Fruit fly (Drosophila melanogaster) whole organism, embryonic: ENCODE measurements around the gene Trs23.

Experiments used
- Bteb2 ChIP-seq: fragments of 200-800 bp; sonication (Bioruptor generic); optimal IDR thresholded peaks from 2 replicates; lab custom pipeline; 2016; ENCODE audit warnings: missing biosample characterization, missing genetic modification characterization
- CG10267 ChIP-seq: fragments of 200-800 bp; sonication (Bioruptor generic); optimal IDR thresholded peaks from 2 replicates; lab custom pipeline; 2018; ENCODE audit warnings: missing biosample characterization, mild to moderate bottlenecking, missing genetic modification characterization, moderate library complexity
- CG10979 ChIP-seq: fragments of 200-800 bp; sonication (Bioruptor generic); optimal IDR thresholded peaks from 2 replicates; lab custom pipeline; 2018; ENCODE audit warnings: missing biosample characterization, mild to moderate bottlenecking, missing genetic modification characterization, moderate library complexity
- CG11247 ChIP-seq: fragments of 200-800 bp; sonication (Bioruptor generic); IDR thresholded peaks from 2 replicates; pipeline ENCODE4 v1.3.6; 2022; ENCODE audit warnings: missing biosample characterization, missing genetic modification characterization
- CG11723 ChIP-seq: fragments of 200-800 bp; sonication (Bioruptor generic); optimal IDR thresholded peaks from 2 replicates; lab custom pipeline; 2017; ENCODE audit warnings: missing biosample characterization, mild to moderate bottlenecking, missing genetic modification characterization
- CG12299 ChIP-seq: fragments of 200-800 bp; sonication (Bioruptor generic); optimal IDR thresholded peaks from 2 replicates; lab custom pipeline; 2018; ENCODE audit warnings: missing biosample characterization, mild to moderate bottlenecking, missing genetic modification characterization
- CG12769 ChIP-seq: fragments of 200-800 bp; sonication (Bioruptor generic); optimal IDR thresholded peaks from 2 replicates; lab custom pipeline; 2019; ENCODE audit warnings: missing biosample characterization, mild to moderate bottlenecking, missing genetic modification characterization, moderate library complexity
- CG13123 ChIP-seq: fragments of 200-800 bp; sonication (Bioruptor generic); optimal IDR thresholded peaks from 2 replicates; lab custom pipeline; 2016; ENCODE audit warnings: missing biosample characterization, missing genetic modification characterization
- CG13287 ChIP-seq: fragments of 200-800 bp; sonication (Bioruptor generic); IDR thresholded peaks from 2 replicates; pipeline ENCODE4 v1.3.6; 2022; ENCODE audit warnings: missing biosample characterization, missing genetic modification characterization; ENCODE audit not compliant: partially characterized antibody
- CG4820 ChIP-seq: fragments of 200-800 bp; sonication (Bioruptor generic); optimal IDR thresholded peaks from 3 replicates; lab custom pipeline; 2016; ENCODE audit warnings: missing biosample characterization, missing genetic modification characterization
- CG6654 ChIP-seq: fragments of 200-800 bp; sonication (Bioruptor generic); optimal IDR thresholded peaks from 2 replicates; lab custom pipeline; 2017; ENCODE audit warnings: missing biosample characterization, mild to moderate bottlenecking, missing genetic modification characterization
- CG7928 ChIP-seq: fragments of 200-800 bp; sonication (Bioruptor generic); optimal IDR thresholded peaks from 2 replicates; lab custom pipeline; 2017; ENCODE audit warnings: missing biosample characterization, mild to moderate bottlenecking, missing genetic modification characterization
- CG8359 ChIP-seq: fragments of 200-800 bp; sonication (Bioruptor generic); optimal IDR thresholded peaks from 2 replicates; lab custom pipeline; 2017; ENCODE audit warnings: missing biosample characterization, mild to moderate bottlenecking, missing genetic modification characterization, borderline replicate concordance
- CG8388 ChIP-seq: fragments of 200-800 bp; sonication (Bioruptor generic); optimal IDR thresholded peaks from 2 replicates; lab custom pipeline; 2019; ENCODE audit warnings: missing biosample characterization, mild to moderate bottlenecking, missing genetic modification characterization, moderate library complexity
- CG9797 ChIP-seq: fragments of 200-800 bp; sonication (Bioruptor generic); optimal IDR thresholded peaks from 3 replicates; lab custom pipeline; 2018; ENCODE audit warnings: missing biosample characterization, mild to moderate bottlenecking, missing genetic modification characterization
- D ChIP-seq, 2 experiments: fragments of 200-800 bp in 1 of 2; fragments of >200 bp in 1 of 2; sonication (Bioruptor generic) in 1 of 2; optimal IDR thresholded peaks; 2 replicates in 1 of 2; 3 replicates in 1 of 2; lab custom pipeline; 2017; ENCODE audit warnings: mild to moderate bottlenecking in 1 of 2, missing biosample characterization in 1 of 2, missing genetic modification characterization in 1 of 2, missing genetic modification reagents in 1 of 2
- Dbx ChIP-seq: fragments of 200-800 bp; sonication (Bioruptor generic); IDR thresholded peaks from 3 replicates; pipeline ENCODE4 v1.3.6; 2022; ENCODE audit warnings: missing biosample characterization, missing genetic modification characterization
- Doc3 ChIP-seq: fragments of 200-800 bp; sonication (Bioruptor generic); IDR thresholded peaks from 3 replicates; pipeline ENCODE4 v1.3.6; 2022; ENCODE audit warnings: missing biosample characterization, missing genetic modification characterization; ENCODE audit not compliant: partially characterized antibody
- E2f2 ChIP-seq: fragments of 200-800 bp; sonication (Bioruptor generic); IDR thresholded peaks from 2 replicates; pipeline ENCODE4 v1.3.6; 2022; ENCODE audit warnings: missing biosample characterization, missing genetic modification characterization
- Hmr ChIP-seq: fragments of 200-800 bp; sonication (Bioruptor generic); optimal IDR thresholded peaks from 3 replicates; lab custom pipeline; 2017; ENCODE audit warnings: mild to moderate bottlenecking, missing biosample characterization, missing genetic modification reagents, missing genetic modification characterization
- Hsf ChIP-seq: fragments of 200-800 bp; sonication (Bioruptor generic); optimal IDR thresholded peaks from 3 replicates; lab custom pipeline; 2016; ENCODE audit warnings: missing biosample characterization, missing genetic modification characterization
- Jarid2 ChIP-seq: fragments of 200-800 bp; sonication (Bioruptor generic); optimal IDR thresholded peaks from 3 replicates; lab custom pipeline; 2017; ENCODE audit warnings: mild to moderate bottlenecking, missing biosample characterization, missing genetic modification reagents, missing genetic modification characterization
- Lhr ChIP-seq: fragments of 200-800 bp; sonication (Bioruptor generic); optimal IDR thresholded peaks from 3 replicates; lab custom pipeline; 2017; ENCODE audit warnings: mild to moderate bottlenecking, missing biosample characterization, missing genetic modification reagents, missing genetic modification characterization
- Max ChIP-seq: fragments of 200-800 bp; sonication (Bioruptor generic); optimal IDR thresholded peaks from 2 replicates; lab custom pipeline; 2016; ENCODE audit warnings: missing biosample characterization, mild to moderate bottlenecking, missing genetic modification characterization
- Med ChIP-seq: fragments of 200-800 bp; sonication (Bioruptor generic); peaks from one replicate; lab custom pipeline; 2016; ENCODE audit warnings: missing biosample characterization, missing genetic modification characterization, mild to moderate bottlenecking, inconsistent platforms, moderate library complexity
- Pdp1 ChIP-seq, 2 experiments: fragments of 200-800 bp; sonication (Bioruptor generic); optimal IDR thresholded peaks; 3 replicates each; lab custom pipeline; 2016; ENCODE audit warnings: missing biosample characterization in 2 of 2, missing genetic modification characterization in 2 of 2, mild to moderate bottlenecking in 1 of 2, moderate library complexity in 1 of 2
- Ptx1 ChIP-seq: fragments of 200-800 bp; sonication (Bioruptor generic); IDR thresholded peaks from 2 replicates; pipeline ENCODE4 v1.3.6; 2022; ENCODE audit warnings: missing biosample characterization, missing genetic modification characterization
- abd-A ChIP-seq: fragments of 200-800 bp; sonication (Bioruptor generic); optimal IDR thresholded peaks from 3 replicates; lab custom pipeline; 2019; ENCODE audit warnings: missing biosample characterization, mild to moderate bottlenecking, missing genetic modification characterization, moderate library complexity
- az2 ChIP-seq: fragments of 200-800 bp; sonication (Bioruptor generic); optimal IDR thresholded peaks from 3 replicates; lab custom pipeline; 2016; ENCODE audit warnings: missing biosample characterization, missing genetic modification characterization
- bbx ChIP-seq: fragments of 200-800 bp; sonication (Bioruptor generic); IDR thresholded peaks from 2 replicates; pipeline ENCODE4 v1.3.6; 2022; ENCODE audit warnings: missing biosample characterization, missing genetic modification characterization; ENCODE audit not compliant: partially characterized antibody
- bigmax ChIP-seq: fragments of 200-800 bp; sonication (Bioruptor generic); optimal IDR thresholded peaks from 2 replicates; lab custom pipeline; 2018; ENCODE audit warnings: missing biosample characterization, mild to moderate bottlenecking, missing genetic modification characterization
- cato ChIP-seq: fragments of 200-800 bp; sonication (Bioruptor generic); optimal IDR thresholded peaks from 2 replicates; lab custom pipeline; 2016; ENCODE audit warnings: missing biosample characterization, missing genetic modification characterization, borderline replicate concordance
- emc ChIP-seq: fragments of 200-800 bp; sonication (Bioruptor generic); optimal IDR thresholded peaks from 2 replicates; lab custom pipeline; 2016; ENCODE audit warnings: missing biosample characterization, missing genetic modification characterization
- exex ChIP-seq: fragments of 200-800 bp; sonication (Bioruptor generic); optimal IDR thresholded peaks from 4 replicates; lab custom pipeline; 2018; ENCODE audit warnings: missing biosample characterization, mild to moderate bottlenecking, missing genetic modification characterization, moderate library complexity
- gem ChIP-seq: fragments of 200-800 bp; sonication (Bioruptor generic); optimal IDR thresholded peaks from 2 replicates; lab custom pipeline; 2019; ENCODE audit warnings: missing biosample characterization, mild to moderate bottlenecking, missing genetic modification characterization, moderate library complexity
- grau ChIP-seq: fragments of 200-800 bp; optimal IDR thresholded peaks from 3 replicates; lab custom pipeline; 2019; ENCODE audit warnings: missing biosample characterization, mild to moderate bottlenecking, missing genetic modification characterization, moderate library complexity
- ham ChIP-seq: fragments of 200-800 bp; sonication (Bioruptor generic); IDR thresholded peaks from 2 replicates; pipeline ENCODE4 v1.3.6; 2022; ENCODE audit warnings: missing biosample characterization, missing genetic modification characterization
- jigr1 ChIP-seq: fragments of 200-800 bp; sonication (Bioruptor generic); IDR thresholded peaks from 3 replicates; pipeline ENCODE4 v1.3.6; 2022; ENCODE audit warnings: missing biosample characterization, missing genetic modification characterization
- knrl ChIP-seq: fragments of 200-800 bp; sonication (Bioruptor generic); IDR thresholded peaks from 3 replicates; pipeline ENCODE4 v1.3.6; 2022; ENCODE audit warnings: missing biosample characterization, missing genetic modification characterization; ENCODE audit not compliant: partially characterized antibody
- lov ChIP-seq, 2 experiments: fragments of 200-800 bp in 1 of 2; fragments of >200 bp in 1 of 2; sonication (Bioruptor generic) in 1 of 2; IDR thresholded peaks in 1 of 2; optimal IDR thresholded peaks in 1 of 2; 2 replicates in 1 of 2; 3 replicates in 1 of 2; pipeline versions ENCODE4 v1.3.6 to Lab custom; 2017 to 2022; ENCODE audit warnings: missing biosample characterization in 1 of 2, missing genetic modification characterization in 1 of 2
- mirr ChIP-seq: fragments of 200-800 bp; sonication (Bioruptor generic); optimal IDR thresholded peaks from 3 replicates; lab custom pipeline; 2018; ENCODE audit warnings: missing biosample characterization, mild to moderate bottlenecking, missing genetic modification characterization
- nmo ChIP-seq: fragments of 200-800 bp; sonication (Bioruptor generic); optimal IDR thresholded peaks from 2 replicates; lab custom pipeline; 2018; ENCODE audit warnings: missing biosample characterization, mild to moderate bottlenecking, missing genetic modification characterization, moderate library complexity
- onecut ChIP-seq: fragments of 200-800 bp; sonication (Bioruptor generic); IDR thresholded peaks from 2 replicates; pipeline ENCODE4 v1.3.6; 2022; ENCODE audit warnings: missing biosample characterization, missing genetic modification characterization
- pita ChIP-seq: fragments of 200-800 bp; sonication (Bioruptor generic); optimal IDR thresholded peaks from 2 replicates; lab custom pipeline; 2017; ENCODE audit warnings: missing biosample characterization, mild to moderate bottlenecking, missing genetic modification characterization
- ranshi ChIP-seq: fragments of 200-800 bp; sonication (Bioruptor generic); IDR thresholded peaks from 2 replicates; pipeline ENCODE4 v1.3.6; 2022; ENCODE audit warnings: missing biosample characterization, missing genetic modification characterization
- so ChIP-seq: fragments of 200-800 bp; sonication (Bioruptor generic); IDR thresholded peaks from 3 replicates; pipeline ENCODE4 v1.3.6; 2022; ENCODE audit warnings: missing biosample characterization, missing genetic modification characterization
- vfl ChIP-seq: fragments of 200-800 bp; sonication (Bioruptor generic); optimal IDR thresholded peaks from 2 replicates; lab custom pipeline; 2016; ENCODE audit warnings: missing biosample characterization, missing genetic modification characterization

Trs23 gene

DNA sequence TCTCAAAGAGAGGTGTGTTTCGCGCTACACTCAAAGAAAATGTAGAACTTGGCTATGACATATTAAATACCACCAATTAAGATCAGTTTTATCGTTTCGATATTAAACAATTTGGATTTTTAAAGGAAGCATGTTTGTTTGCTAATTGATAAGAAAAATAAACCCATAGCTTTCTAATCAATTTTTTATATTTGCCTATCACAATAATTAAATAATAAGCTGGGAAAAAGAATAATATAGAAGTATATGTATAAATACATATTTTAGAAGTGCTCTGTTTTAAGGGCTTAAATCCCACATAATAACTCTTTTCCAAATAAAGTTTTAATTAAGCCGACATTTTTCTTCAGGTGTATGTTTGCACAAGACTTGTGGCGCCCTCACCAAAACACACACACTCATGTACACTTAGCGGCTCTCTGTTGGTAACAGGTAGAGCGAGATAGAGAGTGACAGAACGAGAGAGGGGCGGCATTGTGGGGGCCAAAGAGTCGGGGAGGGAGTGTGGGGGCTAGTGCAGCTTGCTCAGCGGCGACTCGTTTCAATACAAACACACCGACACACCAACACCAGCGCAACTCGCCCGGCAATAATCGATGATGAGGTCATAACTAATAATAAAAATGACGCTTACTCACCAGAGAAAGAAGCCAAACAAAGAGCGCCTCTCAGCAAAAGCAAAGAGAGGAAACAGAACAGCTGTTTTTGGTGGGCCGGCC, 31.7 kb downstream of the Trs23 start (continued):
- TF ChIP-seq onecut (GFP tag; lab: Robert Waterston, UW) (peak; percentile 86), CG9797 (GFP tag; lab: Kevin White, UChicago) (no peak), lov (optimal IDR thresholded peaks at IDR 0.05; lab: Kevin White, UChicago) (no peak), lov (GFP tag; IDR thresholded peaks at IDR 0.05; lab: Robert Waterston, UW) (peak; percentile 60; the same call in 1 of the 3 replicates), Pdp1 (GFP tag; optimal IDR thresholded peaks at IDR 0.05; lab: Kevin White, UChicago) (peak; percentile 66 to 75), jigr1 (GFP tag; lab: Robert Waterston, UW) (no peak), CG12769 (peak; percentile 63), CG10979 (peak; percentile 89), exex (tag; lab: Kevin White, UChicago) (peak; percentile 90), Lhr (peak; percentile 68), CG13287 (GFP tag; lab: Robert Waterston, UW) (peak; percentile 61), abd-A (tag; lab: Kevin White, UChicago) (peak; percentile 96), az2 (GFP tag; lab: Kevin White, UChicago) (peak; percentile 87), CG10267 (tag; lab: Kevin White, UChicago) (peak; percentile 85), Med (peak; percentile 90), Dbx (GFP tag; lab: Robert Waterston, UW) (peak; percentile 88), so (GFP tag; lab: Robert Waterston, UW) (peak; percentile 64; the same call in 2 of the 3 replicates), mirr (GFP tag; lab: Kevin White, UChicago) (peak; percentile 49), grau (tag; lab: Kevin White, UChicago) (peak; percentile 95), cato (GFP tag; lab: Kevin White, UChicago) (peak; percentile 86), bbx (GFP tag; lab: Robert Waterston, UW) (peak; percentile 42; the same call in 1 of the 2 replicates), CG12299 (tag; lab: Kevin White, UChicago) (peak; percentile 75), gem (tag; lab: Kevin White, UChicago) (peak; percentile 97), CG6654 (peak; percentile 66), nmo (GFP tag; lab: Kevin White, UChicago) (peak; percentile 94), ranshi (GFP tag; lab: Robert Waterston, UW) (peak; percentile 70; the same call in 1 of the 2 replicates), Jarid2 (peak; percentile 63), emc (peak; percentile 36), CG13123 (GFP tag; lab: Kevin White, UChicago) (peak; percentile 86), D (optimal IDR thresholded peaks at IDR 0.05; lab: Kevin White, UChicago) (no peak), D (GFP tag; optimal IDR thresholded peaks at IDR 0.05; lab: Kevin White, UChicago) (peak; percentile 84), CG8359 (GFP tag; lab: Kevin White, UChicago) (peak; percentile 54), knrl (GFP tag; lab: Robert Waterston, UW) (no peak), ham (GFP tag; lab: Robert Waterston, UW) (no peak), CG7928 (peak; percentile 52), vfl (GFP tag; lab: Kevin White, UChicago) (peak; percentile 66), Max (GFP tag; lab: Kevin White, UChicago) (peak; percentile 89), CG4820 (GFP tag; lab: Kevin White, UChicago) (peak; percentile 83), CG11723 (GFP tag; lab: Kevin White, UChicago) (peak; percentile 90), Ptx1 (GFP tag; lab: Robert Waterston, UW) (peak; percentile 84), pita (GFP tag; lab: Kevin White, UChicago) (no peak), Hsf (GFP tag; lab: Kevin White, UChicago) (peak; percentile 81), Bteb2 (GFP tag; lab: Kevin White, UChicago) (peak; percentile 65), Hmr (GFP tag; lab: Kevin White, UChicago) (peak; percentile 95), E2f2 (GFP tag; lab: Robert Waterston, UW) (peak; percentile 59), CG8388 (GFP tag; lab: Kevin White, UChicago) (peak; percentile 91), bigmax (no peak), CG11247 (peak; percentile 66; the same call in 1 of the 2 replicates), Doc3 (GFP tag; lab: Robert Waterston, UW) (no peak)
